Worm (Caenorhabditis elegans) whole organism, young adult: ENCODE data around the gene T24A6.20.
A peak's percentile ranks its signal among the peaks of the same experiment; 100 is the strongest.

Experiments used
- B0035.1 ChIP-seq: sonication (generic microtip); optimal IDR thresholded peaks from 2 replicates; lab custom pipeline; 2016; ENCODE audit warnings: missing genetic modification characterization, mild to moderate bottlenecking, missing compliant biosample characterization, missing genotype, missing genetic modification reagents
- B0336.3 ChIP-seq: fragments of 200-800 bp; sonication (Bioruptor generic); IDR thresholded peaks from 2 replicates; pipeline ENCODE4 v1.3.6; 2022; ENCODE audit warnings: missing genetic modification characterization, missing compliant biosample characterization
- C17E4.6 ChIP-seq: fragments of 200-800 bp; sonication (Bioruptor generic); IDR thresholded peaks from 2 replicates; pipeline ENCODE4 v1.3.6; 2022; ENCODE audit warnings: missing genetic modification reagents, missing genetic modification characterization, missing compliant biosample characterization
- F33H1.4 ChIP-seq: fragments of 200-800 bp; sonication (Bioruptor generic); IDR thresholded peaks from 2 replicates; pipeline ENCODE4 v1.3.6; 2022; ENCODE audit warnings: missing genetic modification reagents, missing genetic modification characterization, missing compliant biosample characterization
- F39B2.1 ChIP-seq: fragments of 200-800 bp; sonication (Bioruptor generic); IDR thresholded peaks from 2 replicates; pipeline ENCODE4 v1.3.6; 2022; ENCODE audit warnings: missing genetic modification reagents, missing genetic modification characterization, missing compliant biosample characterization
- F49E8.2 ChIP-seq: sonication (generic microtip); optimal IDR thresholded peaks from 3 replicates; lab custom pipeline; 2017; ENCODE audit warnings: missing genetic modification characterization, mild to moderate bottlenecking, missing compliant biosample characterization, antibody characterized with exemption, moderate library complexity; ENCODE audit not compliant: insufficient read depth
- K12H6.12 ChIP-seq: fragments of 200-800 bp; sonication (Bioruptor generic); optimal IDR thresholded peaks from 2 replicates; lab custom pipeline; 2018; ENCODE audit warnings: mild to moderate bottlenecking, missing genetic modification characterization, missing compliant biosample characterization
- T26A5.8 ChIP-seq: sonication (generic microtip); optimal IDR thresholded peaks from 2 replicates; lab custom pipeline; 2016; ENCODE audit warnings: missing genetic modification characterization, missing compliant biosample characterization
- Y56A3A.18 ChIP-seq: fragments of 200-800 bp; sonication (Bioruptor generic); IDR thresholded peaks from 2 replicates; pipeline ENCODE4 v1.3.6; 2022; ENCODE audit warnings: missing genetic modification reagents, missing genetic modification characterization, missing compliant biosample characterization
- Y79H2A.3 ChIP-seq: fragments of 200-800 bp; sonication (Bioruptor generic); conservative IDR thresholded peaks from 2 replicates; pipeline ENCODE4 v1.3.6; 2022; ENCODE audit warnings: missing genetic modification reagents, missing genetic modification characterization, missing compliant biosample characterization
- ZK185.1 ChIP-seq: sonication (generic microtip); optimal IDR thresholded peaks from 2 replicates; lab custom pipeline; 2016; ENCODE audit warnings: mild to moderate bottlenecking, missing genetic modification characterization, missing compliant biosample characterization; ENCODE audit not compliant: poor library complexity, severe bottlenecking
- akir-1 ChIP-seq: fragments of 200-800 bp; sonication (Bioruptor generic); optimal IDR thresholded peaks from 2 replicates; lab custom pipeline; 2018; ENCODE audit warnings: mild to moderate bottlenecking, missing genetic modification characterization, moderate library complexity, missing compliant biosample characterization
- ama-1 ChIP-seq, 3 experiments: fragments of 150-350 bp in 1 of 3; sonication (generic microtip) in 2 of 3; optimal IDR thresholded peaks; 2 replicates each; lab custom pipeline; 2014 to 2018; ENCODE audit warnings: missing biosample characterization in 2 of 3, missing genetic modification characterization in 2 of 3, missing genetic modification reagents in 2 of 3
- athp-1 ChIP-seq: sonication (generic microtip); optimal IDR thresholded peaks from 2 replicates; lab custom pipeline; 2017; ENCODE audit warnings: mild to moderate bottlenecking, missing genetic modification characterization, missing compliant biosample characterization
- attf-3 ChIP-seq: fragments of 200-800 bp; sonication (Bioruptor generic); conservative IDR thresholded peaks from 2 replicates; pipeline ENCODE4 v1.3.6; 2022; ENCODE audit warnings: missing genetic modification reagents, missing genetic modification characterization, missing compliant biosample characterization
- bed-1 ChIP-seq: fragments of 200-800 bp; sonication (Bioruptor generic); IDR thresholded peaks from 2 replicates; pipeline ENCODE4 v1.3.6; 2022; ENCODE audit warnings: missing genetic modification reagents, missing genetic modification characterization, missing compliant biosample characterization
- cebp-1 ChIP-seq, 2 experiments: fragments of 200-800 bp in 1 of 2; sonication (Bioruptor generic) in 1 of 2; sonication (generic microtip) in 1 of 2; IDR thresholded peaks in 1 of 2; optimal IDR thresholded peaks in 1 of 2; 2 replicates each; pipeline versions ENCODE4 v1.3.6 to Lab custom; 2017 to 2022; ENCODE audit warnings: missing compliant biosample characterization in 2 of 2, missing genetic modification characterization in 2 of 2, mild to moderate bottlenecking in 1 of 2, missing genetic modification reagents in 1 of 2, moderate library complexity in 1 of 2
- ceh-100 ChIP-seq: fragments of 200-800 bp; sonication (Bioruptor generic); IDR thresholded peaks from 2 replicates; pipeline ENCODE4 v1.3.6; 2022; ENCODE audit warnings: missing genetic modification reagents, missing genetic modification characterization, missing compliant biosample characterization
- die-1 ChIP-seq: sonication (generic microtip); optimal IDR thresholded peaks from 2 replicates; lab custom pipeline; 2016; ENCODE audit warnings: missing genotype, mild to moderate bottlenecking, missing genetic modification characterization, missing compliant biosample characterization
- dpl-1 ChIP-seq: fragments of 150-350 bp; optimal IDR thresholded peaks from 2 replicates; lab custom pipeline; 2014; ENCODE audit warnings: missing biosample characterization, missing genetic modification reagents, missing genetic modification characterization
- ekl-4 ChIP-seq: fragments of 200-800 bp; sonication (Bioruptor generic); IDR thresholded peaks from 2 replicates; pipeline ENCODE4 v1.3.6; 2022; ENCODE audit warnings: missing genetic modification reagents, missing genetic modification characterization, missing compliant biosample characterization
- fkh-3 ChIP-seq: sonication (generic microtip); optimal IDR thresholded peaks from 2 replicates; lab custom pipeline; 2016; ENCODE audit warnings: mild to moderate bottlenecking, missing genetic modification characterization, missing compliant biosample characterization
- gei-17 ChIP-seq: fragments of 200-800 bp; sonication (Bioruptor generic); optimal IDR thresholded peaks from 2 replicates; lab custom pipeline; 2018; ENCODE audit warnings: mild to moderate bottlenecking, missing genetic modification characterization, missing compliant biosample characterization
- him-1 ChIP-seq: sonication (generic microtip); optimal IDR thresholded peaks from 2 replicates; lab custom pipeline; 2016; ENCODE audit warnings: missing genotype, missing genetic modification reagents, missing genetic modification characterization, missing compliant biosample characterization
- hmg-1.2 ChIP-seq: fragments of 200-800 bp; sonication (Bioruptor generic); IDR thresholded peaks from 2 replicates; pipeline ENCODE4 v1.3.6; 2022; ENCODE audit warnings: missing genetic modification reagents, missing genetic modification characterization, missing compliant biosample characterization
- hmg-20 ChIP-seq: fragments of 200-800 bp; sonication (Bioruptor generic); IDR thresholded peaks from 2 replicates; pipeline ENCODE4 v1.3.6; 2022; ENCODE audit warnings: missing genetic modification reagents, missing genetic modification characterization, missing compliant biosample characterization
- madf-6 ChIP-seq: fragments of 200-800 bp; sonication (Bioruptor generic); IDR thresholded peaks from 2 replicates; pipeline ENCODE4 v1.3.6; 2022; ENCODE audit warnings: missing genetic modification reagents, missing genetic modification characterization, missing compliant biosample characterization
- mes-4 ChIP-seq: sonication (generic microtip); optimal IDR thresholded peaks from 2 replicates; lab custom pipeline; 2016; ENCODE audit warnings: missing genotype, missing genetic modification characterization, missing compliant biosample characterization
- nfya-1 ChIP-seq: sonication (generic microtip); optimal IDR thresholded peaks from 2 replicates; lab custom pipeline; 2017; ENCODE audit warnings: antibody characterized with exemption, missing compliant biosample characterization, missing genetic modification characterization, borderline replicate concordance; ENCODE audit not compliant: insufficient read depth
- nfyb-1 ChIP-seq: fragments of 200-800 bp; sonication (Bioruptor generic); IDR thresholded peaks from 2 replicates; pipeline ENCODE4 v1.3.6; 2022; ENCODE audit warnings: missing genetic modification reagents, missing genetic modification characterization, missing compliant biosample characterization
- nhr-27 ChIP-seq: fragments of 200-800 bp; sonication (Bioruptor generic); optimal IDR thresholded peaks from 2 replicates; lab custom pipeline; 2018; ENCODE audit warnings: mild to moderate bottlenecking, missing genetic modification characterization, moderate library complexity, missing compliant biosample characterization
- nhr-80 ChIP-seq: sonication (generic microtip); optimal IDR thresholded peaks from 2 replicates; lab custom pipeline; 2016; ENCODE audit warnings: missing genetic modification characterization, missing compliant biosample characterization
- rec-8 ChIP-seq, 2 experiments: sonication (generic microtip); optimal IDR thresholded peaks; 2 replicates each; lab custom pipeline; 2016; ENCODE audit warnings: mild to moderate bottlenecking in 2 of 2, missing genetic modification characterization in 2 of 2, missing genetic modification reagents in 2 of 2, missing genotype in 2 of 2, missing biosample characterization in 1 of 2, missing compliant biosample characterization in 1 of 2, moderate library complexity in 1 of 2
- repo-1 ChIP-seq: sonication (generic microtip); optimal IDR thresholded peaks from 2 replicates; lab custom pipeline; 2017; ENCODE audit warnings: mild to moderate bottlenecking, missing genetic modification characterization, missing compliant biosample characterization
- rpc-1 ChIP-seq, 2 experiments: fragments of 150-350 bp in 1 of 2; sonication (generic microtip) in 1 of 2; optimal IDR thresholded peaks; 2 replicates each; lab custom pipeline; 2014 to 2018; ENCODE audit warnings: missing biosample characterization in 1 of 2, missing genetic modification characterization in 1 of 2, missing genetic modification reagents in 1 of 2, missing genotype in 1 of 2
- sea-2 ChIP-seq: fragments of 200-800 bp; sonication (Bioruptor generic); IDR thresholded peaks from 2 replicates; pipeline ENCODE4 v1.3.6; 2022; ENCODE audit warnings: missing genetic modification characterization, missing compliant biosample characterization
- snpc-1.3 ChIP-seq: sonication (generic microtip); optimal IDR thresholded peaks from 2 replicates; lab custom pipeline; 2017; ENCODE audit warnings: missing genetic modification characterization, mild to moderate bottlenecking, missing compliant biosample characterization, antibody characterized with exemption, moderate library complexity, missing genotype, missing genetic modification reagents; ENCODE audit not compliant: insufficient read depth
- snpc-3.4 ChIP-seq: sonication (generic microtip); optimal IDR thresholded peaks from 2 replicates; lab custom pipeline; 2017; ENCODE audit warnings: missing genetic modification characterization, mild to moderate bottlenecking, missing compliant biosample characterization, antibody characterized with exemption, moderate library complexity, missing genotype, missing genetic modification reagents
- snpc-4 ChIP-seq, 5 experiments: fragments of 150-350 bp in 1 of 5; sonication (generic microtip) in 4 of 5; optimal IDR thresholded peaks; 2 replicates each; lab custom pipeline; 2014 to 2018; ENCODE audit warnings: missing genetic modification characterization in 5 of 5, missing biosample characterization in 3 of 5, antibody characterized with exemption in 2 of 5, mild to moderate bottlenecking in 2 of 5, missing compliant biosample characterization in 2 of 5, missing genotype in 2 of 5, moderate library complexity in 2 of 5, missing genetic modification reagents in 1 of 5
- tbx-9 ChIP-seq: sonication (generic microtip); optimal IDR thresholded peaks from 2 replicates; lab custom pipeline; 2016; ENCODE audit warnings: borderline replicate concordance, missing genetic modification characterization, inconsistent platforms, missing compliant biosample characterization
- unc-130 ChIP-seq: sonication (generic microtip); optimal IDR thresholded peaks from 2 replicates; lab custom pipeline; 2016; ENCODE audit warnings: missing genetic modification reagents, missing genetic modification characterization, missing compliant biosample characterization
- xnd-1 ChIP-seq: sonication (generic microtip); optimal IDR thresholded peaks from 2 replicates; lab custom pipeline; 2016; ENCODE audit warnings: missing genotype, missing genetic modification reagents, missing genetic modification characterization, missing compliant biosample characterization
- zfh-2 ChIP-seq: fragments of 200-800 bp; sonication (Bioruptor generic); conservative IDR thresholded peaks from 2 replicates; pipeline ENCODE4 v1.3.6; 2022; ENCODE audit warnings: missing genetic modification reagents, missing genetic modification characterization, missing compliant biosample characterization
- ztf-18 ChIP-seq: sonication (generic microtip); optimal IDR thresholded peaks from 2 replicates; lab custom pipeline; 2016; ENCODE audit warnings: missing genotype, mild to moderate bottlenecking, missing genetic modification characterization, missing compliant biosample characterization
- ztf-3 ChIP-seq: fragments of 200-800 bp; sonication (Bioruptor generic); optimal IDR thresholded peaks from 2 replicates; lab custom pipeline; 2018; ENCODE audit warnings: mild to moderate bottlenecking, missing genetic modification characterization, missing compliant biosample characterization

T24A6.20 gene

DNA sequence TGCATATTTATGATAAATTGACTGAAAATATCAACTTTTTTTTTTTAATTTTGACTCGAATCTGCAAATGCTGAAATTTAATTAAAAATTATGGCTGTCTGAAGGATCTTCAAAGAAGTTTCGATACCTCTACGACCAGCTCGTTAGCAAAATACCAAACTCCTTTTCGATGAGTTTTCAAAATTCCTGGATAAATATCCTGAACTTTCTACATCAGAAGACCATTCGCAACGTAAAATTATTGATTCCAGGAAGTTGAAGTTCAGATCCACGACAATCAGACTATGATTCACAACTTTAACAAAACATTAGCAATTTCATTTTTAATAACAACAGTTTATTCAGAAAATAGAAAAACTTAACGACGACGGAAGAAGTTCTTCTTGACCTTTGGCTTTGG is 32.1 kb downstream of the T24A6.20 start (continued):
- peak; percentile 66 for TF ChIP-seq snpc-4 (GFP tag; optimal IDR thresholded peaks at IDR 0.05; lab: Kevin White, UChicago)
- peak in 2 of 4 experiments; percentile 24 to 53 for TF ChIP-seq snpc-4 (tag; optimal IDR thresholded peaks at IDR 0.05; lab: Kevin White, UChicago)
- peak; percentile 84 for TF ChIP-seq madf-6
- TF ChIP-seq xnd-1 (tag; lab: Kevin White, UChicago): peak; percentile 48
- TF ChIP-seq rpc-1 (optimal IDR thresholded peaks at IDR 0.05; lab: Kevin White, UChicago): no peak
- peak; percentile 15 for TF ChIP-seq rpc-1 (tag; optimal IDR thresholded peaks at IDR 0.05; lab: Kevin White, UChicago)
- peak; percentile 14 for TF ChIP-seq B0035.1 (tag; lab: Kevin White, UChicago)
- TF ChIP-seq ztf-18: peak; percentile 5
- no peak for TF ChIP-seq nfya-1 (tag; lab: Kevin White, UChicago)
- no peak for TF ChIP-seq die-1 (tag; lab: Kevin White, UChicago)
- no peak for TF ChIP-seq fkh-3 (tag; lab: Kevin White, UChicago)
- TF ChIP-seq dpl-1 (GFP tag; lab: Kevin White, UChicago): no peak
- TF ChIP-seq Y56A3A.18 (GFP tag; lab: Robert Waterston, UW): no peak
- no peak for TF ChIP-seq repo-1 (tag; lab: Kevin White, UChicago)
- peak; percentile 79; the same call in 1 of the 2 replicates for TF ChIP-seq ekl-4 (GFP tag; lab: Robert Waterston, UW)
- TF ChIP-seq ZK185.1 (tag; lab: Kevin White, UChicago): no peak
- TF ChIP-seq B0336.3 (GFP tag; lab: Robert Waterston, UW): peak; percentile 93
- no peak for TF ChIP-seq ztf-3 (GFP tag; lab: Kevin White, UChicago)
- peak; percentile 54; the same call in 1 of the 2 replicates for TF ChIP-seq C17E4.6 (GFP tag; lab: Robert Waterston, UW)
- peak; percentile 85 for TF ChIP-seq snpc-1.3 (tag; lab: Kevin White, UChicago)
- no peak for TF ChIP-seq T26A5.8 (tag; lab: Kevin White, UChicago)
- TF ChIP-seq mes-4 (tag; lab: Kevin White, UChicago): no peak
- TF ChIP-seq nfyb-1: peak; percentile 71
- peak in 1 of 2 experiments; percentile 17 for TF ChIP-seq rec-8 (tag; optimal IDR thresholded peaks at IDR 0.05; lab: Kevin White, UChicago)
- no peak; the same call in 1 of the 2 replicates for TF ChIP-seq hmg-1.2 (GFP tag; lab: Robert Waterston, UW)
- no peak for TF ChIP-seq nhr-80 (tag; lab: Kevin White, UChicago)
- TF ChIP-seq ceh-100 (GFP tag; lab: Robert Waterston, UW): peak; percentile 33; the same call in 1 of the 2 replicates
- TF ChIP-seq bed-1: no peak
- TF ChIP-seq hmg-20 (GFP tag; lab: Robert Waterston, UW): 0 out of 2 replicates have a peak, but pooled peaks have one; percentile 11
- TF ChIP-seq gei-17: no peak
- peak; percentile 73 for TF ChIP-seq him-1 (tag; lab: Kevin White, UChicago)
- no peak for TF ChIP-seq sea-2 (GFP tag; lab: Robert Waterston, UW)
- TF ChIP-seq snpc-3.4 (tag; lab: Kevin White, UChicago): peak; percentile 53
- TF ChIP-seq akir-1: no peak
- no peak for TF ChIP-seq ama-1 (optimal IDR thresholded peaks at IDR 0.05; lab: Kevin White, UChicago)
- TF ChIP-seq ama-1 (GFP tag; optimal IDR thresholded peaks at IDR 0.05; lab: Kevin White, UChicago): peak; percentile 67 to 71
- no peak for TF ChIP-seq cebp-1 (GFP tag; IDR thresholded peaks at IDR 0.05; lab: Robert Waterston, UW)
- TF ChIP-seq cebp-1 (tag; optimal IDR thresholded peaks at IDR 0.05; lab: Kevin White, UChicago): peak; percentile 41
- TF ChIP-seq F33H1.4 (GFP tag; lab: Robert Waterston, UW): peak; percentile 54; the same call in 1 of the 2 replicates
- no peak for TF ChIP-seq nhr-27 (tag; lab: Kevin White, UChicago)
- TF ChIP-seq tbx-9 (tag; lab: Kevin White, UChicago): no peak
- peak; percentile 90 for TF ChIP-seq unc-130 (GFP tag; lab: Kevin White, UChicago)
- TF ChIP-seq athp-1 (tag; lab: Kevin White, UChicago): peak; percentile 51
- no peak for TF ChIP-seq K12H6.12 (tag; lab: Kevin White, UChicago)
- peak; percentile 68 for TF ChIP-seq Y79H2A.3 (GFP tag; lab: Robert Waterston, UW)
- TF ChIP-seq attf-3 (GFP tag; lab: Robert Waterston, UW): peak; percentile 19; the same call in 1 of the 2 replicates
- peak; percentile 77 for TF ChIP-seq F49E8.2
- 0 out of 2 replicates have a peak, but pooled peaks have one; percentile 34 for TF ChIP-seq F39B2.1 (GFP tag; lab: Robert Waterston, UW)
- no peak for TF ChIP-seq zfh-2 (GFP tag; lab: Robert Waterston, UW)
